2 worm cellular contexts compared by ENCODE assay signal in the genomic region with DNA sequence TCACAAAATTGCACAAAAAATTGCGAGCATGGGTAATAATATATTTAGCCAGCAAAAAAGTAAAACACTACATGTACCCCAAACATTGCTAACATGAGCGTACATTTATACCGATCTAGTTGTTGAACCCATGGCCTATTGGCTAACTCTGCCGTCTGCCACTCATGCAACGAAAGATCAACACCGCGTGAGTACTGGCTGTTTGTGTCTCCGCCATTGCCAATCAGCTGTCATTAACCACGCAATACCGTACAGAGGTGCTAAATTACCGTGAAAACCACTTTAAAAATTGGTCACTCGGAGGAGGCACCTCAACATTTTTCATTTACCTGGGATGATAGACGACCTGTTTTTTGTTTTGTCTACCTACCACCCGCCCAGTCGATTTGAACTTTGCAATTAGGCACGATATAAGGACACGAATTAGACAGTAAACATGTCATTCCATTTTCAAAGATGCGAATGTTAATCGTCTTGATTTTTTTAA.
TF ChIP-seq lines count a peak whose summit lies in the region.

A gene (plus strand): TSS at position 437 of the 487 bp plus-strand sequence.

TF ChIP-seq in whole organism, L4 larva, 104 proteins besides CTCF, POLR2A, EP300 and RAD21 (continued from another document):
- TF ChIP-seq F44E2.7 (GFP tag; IDR thresholded peaks at IDR 0.05; lab: Robert Waterston, UW), result 0 out of 2 replicates have a peak, but pooled peaks have one; percentile 66
- TF ChIP-seq nhr-77 (tag; optimal IDR thresholded peaks at IDR 0.05; lab: Kevin White, UChicago), result peak; percentile 35
- peak; percentile 72 for TF ChIP-seq sdz-12 (GFP tag; optimal IDR thresholded peaks at IDR 0.05; lab: Kevin White, UChicago)
- no peak for TF ChIP-seq fos-1 (tag; optimal IDR thresholded peaks at IDR 0.05; lab: Kevin White, UChicago)
- TF ChIP-seq pqm-1 (tag; optimal IDR thresholded peaks at IDR 0.05; lab: Kevin White, UChicago), result peak; percentile 28
- TF ChIP-seq unc-130 (GFP tag; optimal IDR thresholded peaks at IDR 0.05; lab: Kevin White, UChicago), result peak; percentile 40
- no peak for TF ChIP-seq mdl-1 (tag; optimal IDR thresholded peaks at IDR 0.05; lab: Kevin White, UChicago)
- peak in 1 of 2 experiments; percentile 39 for TF ChIP-seq hif-1 (tag; optimal IDR thresholded peaks at IDR 0.05; lab: Kevin White, UChicago)
- peak; percentile 96 for TF ChIP-seq egl-43 (GFP tag; IDR thresholded peaks at IDR 0.05; lab: Robert Waterston, UW)
- no peak for TF ChIP-seq ama-1 (optimal IDR thresholded peaks at IDR 0.05; lab: Kevin White, UChicago)
- no peak for TF ChIP-seq ceh-62 (tag; optimal IDR thresholded peaks at IDR 0.05; lab: Kevin White, UChicago)
- 0 out of 2 replicates have a peak, but pooled peaks have one; percentile 13 for TF ChIP-seq saeg-2 (GFP tag; IDR thresholded peaks at IDR 0.05; lab: Robert Waterston, UW)
- peak; percentile 82 for TF ChIP-seq arid-1 (GFP tag; conservative IDR thresholded peaks at IDR 0.05; lab: Robert Waterston, UW)
- no peak for TF ChIP-seq nhr-237 (tag; optimal IDR thresholded peaks at IDR 0.05; lab: Kevin White, UChicago)
- TF ChIP-seq daf-16 (GFP tag; optimal IDR thresholded peaks at IDR 0.05; lab: Kevin White, UChicago), result peak; percentile 70 to 89
- TF ChIP-seq daf-16 (tag; optimal IDR thresholded peaks at IDR 0.05; lab: Kevin White, UChicago), result peak; percentile 86
- no peak for TF ChIP-seq ZK546.5 (tag; optimal IDR thresholded peaks at IDR 0.05; lab: Kevin White, UChicago)
- peak; percentile 62 for TF ChIP-seq rbr-2 (tag; optimal IDR thresholded peaks at IDR 0.05; lab: Kevin White, UChicago)
- TF ChIP-seq php-3 (GFP tag; IDR thresholded peaks at IDR 0.05; lab: Robert Waterston, UW), result peak; percentile 78
- no peak for TF ChIP-seq ceh-82 (tag; optimal IDR thresholded peaks at IDR 0.05; lab: Kevin White, UChicago)
- TF ChIP-seq spr-1 (tag; optimal IDR thresholded peaks at IDR 0.05; lab: Kevin White, UChicago), result peak; percentile 73
- TF ChIP-seq mes-2 (tag; optimal IDR thresholded peaks at IDR 0.05; lab: Kevin White, UChicago; ENCODE audit: poor library complexity, severe bottlenecking), result peak; percentile 89
- TF ChIP-seq dpl-1 (GFP tag; optimal IDR thresholded peaks at IDR 0.05; lab: Kevin White, UChicago), result peak; percentile 47
- peak; percentile 31 for TF ChIP-seq jun-1 (tag; optimal IDR thresholded peaks at IDR 0.05; lab: Kevin White, UChicago)
- TF ChIP-seq dmd-8 (GFP tag; IDR thresholded peaks at IDR 0.05; lab: Robert Waterston, UW), result peak; percentile 93
- no peak for TF ChIP-seq daf-12 (tag; optimal IDR thresholded peaks at IDR 0.05; lab: Kevin White, UChicago)
- no peak for TF ChIP-seq daf-8 (GFP tag; IDR thresholded peaks at IDR 0.05; lab: Robert Waterston, UW)
- TF ChIP-seq zfp-3 (GFP tag; conservative IDR thresholded peaks at IDR 0.05; lab: Robert Waterston, UW), result peak; percentile 62; the same call in 1 of the 2 replicates
- TF ChIP-seq zag-1 (tag; optimal IDR thresholded peaks at IDR 0.05; lab: Kevin White, UChicago), result no peak
- TF ChIP-seq hlh-11 (tag; optimal IDR thresholded peaks at IDR 0.05; lab: Kevin White, UChicago), result peak; percentile 94
- TF ChIP-seq set-16 (GFP tag; IDR thresholded peaks at IDR 0.05; lab: Robert Waterston, UW), result no peak
- TF ChIP-seq madf-5 (GFP tag; IDR thresholded peaks at IDR 0.05; lab: Robert Waterston, UW), result peak in 1 of 2 experiments; percentile 81; a peak in 1 of 4 replicates
- TF ChIP-seq spr-3 (GFP tag; optimal IDR thresholded peaks at IDR 0.05; lab: Kevin White, UChicago), result peak; percentile 64
- 0 out of 2 replicates have a peak, but pooled peaks have one; percentile 53 for TF ChIP-seq nhr-41 (GFP tag; IDR thresholded peaks at IDR 0.05; lab: Robert Waterston, UW)
- TF ChIP-seq mdt-29 (GFP tag; IDR thresholded peaks at IDR 0.05; lab: Robert Waterston, UW), result peak; percentile 55; the same call in 1 of the 2 replicates
- TF ChIP-seq T26A8.4 (GFP tag; IDR thresholded peaks at IDR 0.05; lab: Robert Waterston, UW), result peak; percentile 84
- peak; percentile 45 for TF ChIP-seq F49E8.2 (tag; optimal IDR thresholded peaks at IDR 0.05; lab: Kevin White, UChicago; ENCODE audit: borderline replicate concordance)
- no peak for TF ChIP-seq dmd-9 (GFP tag; IDR thresholded peaks at IDR 0.05; lab: Robert Waterston, UW)
- TF ChIP-seq R02D3.7 (tag; optimal IDR thresholded peaks at IDR 0.05; lab: Kevin White, UChicago), result peak; percentile 41
- TF ChIP-seq nhr-42 (GFP tag; IDR thresholded peaks at IDR 0.05; lab: Robert Waterston, UW), result peak; percentile 85
- no peak for TF ChIP-seq snpc-1.2 (GFP tag; IDR thresholded peaks at IDR 0.05; lab: Robert Waterston, UW)
- TF ChIP-seq skn-1 (tag; optimal IDR thresholded peaks at IDR 0.05; lab: Kevin White, UChicago), result no peak
- TF ChIP-seq nhr-10 (tag; optimal IDR thresholded peaks at IDR 0.05; lab: Kevin White, UChicago), result peak; percentile 18
- TF ChIP-seq Y75B8A.6 (GFP tag; IDR thresholded peaks at IDR 0.05; lab: Robert Waterston, UW), result no peak
- no peak for TF ChIP-seq lin-15B (tag; optimal IDR thresholded peaks at IDR 0.05; lab: Kevin White, UChicago)
- peak; percentile 83 for TF ChIP-seq dmd-6 (GFP tag; IDR thresholded peaks at IDR 0.05; lab: Robert Waterston, UW)
- TF ChIP-seq mep-1 (tag; optimal IDR thresholded peaks at IDR 0.05; lab: Kevin White, UChicago), result peak; percentile 83
- peak; percentile 73 for TF ChIP-seq lin-13 (GFP tag; optimal IDR thresholded peaks at IDR 0.05; lab: Kevin White, UChicago)
- no peak for TF ChIP-seq F37D6.2 (tag; optimal IDR thresholded peaks at IDR 0.05; lab: Kevin White, UChicago)
- TF ChIP-seq lsy-2 (tag; optimal IDR thresholded peaks at IDR 0.05; lab: Kevin White, UChicago), result peak in 1 of 2 experiments; percentile 78
- no peak for TF ChIP-seq tag-97 (GFP tag; IDR thresholded peaks at IDR 0.05; lab: Robert Waterston, UW)
- TF ChIP-seq madf-9 (GFP tag; conservative IDR thresholded peaks at IDR 0.05; lab: Robert Waterston, UW), result peak; percentile 68; the same call in 1 of the 2 replicates
- TF ChIP-seq lim-7 (GFP tag; IDR thresholded peaks at IDR 0.05; lab: Robert Waterston, UW), result peak; percentile 92

TF ChIP-seq in whole organism, late embryonic, 69 proteins besides CTCF, POLR2A, EP300 and RAD21 (continued from another document):
- TF ChIP-seq ceh-2 (tag; optimal IDR thresholded peaks at IDR 0.05; lab: Kevin White, UChicago) (peak; percentile 6), fax-1 (tag; optimal IDR thresholded peaks at IDR 0.05; lab: Kevin White, UChicago) (peak; percentile 9), fkh-10 (GFP tag; optimal IDR thresholded peaks at IDR 0.05; lab: Kevin White, UChicago) (no peak), unc-55 (GFP tag; optimal IDR thresholded peaks at IDR 0.05; lab: Kevin White, UChicago) (no peak), T23F11.4 (GFP tag; optimal IDR thresholded peaks at IDR 0.05; lab: Kevin White, UChicago) (peak; percentile 45), ceh-45 (GFP tag; IDR thresholded peaks at IDR 0.05; lab: Robert Waterston, UW) (0 out of 2 replicates have a peak, but pooled peaks have one; percentile 30), ceh-19 (GFP tag; optimal IDR thresholded peaks at IDR 0.05; lab: Kevin White, UChicago) (no peak), madf-2 (tag; optimal IDR thresholded peaks at IDR 0.05; lab: Kevin White, UChicago) (no peak), ceh-24 (tag; optimal IDR thresholded peaks at IDR 0.05; lab: Kevin White, UChicago) (no peak)
